Worm (Caenorhabditis elegans) whole organism, L4 larva: ENCODE results near the gene rgs-5.

ENCODE experiments used
- D1046.2 ChIP-seq: fragments of 200-800 bp; sonication (Bioruptor generic); IDR thresholded peaks from 2 replicates; pipeline ENCODE4 v1.3.6; 2022; ENCODE audit warnings: missing genetic modification characterization, missing compliant biosample characterization
- F10B5.3 ChIP-seq: sonication (generic microtip); optimal IDR thresholded peaks from 2 replicates; lab custom pipeline; 2016; ENCODE audit warnings: mild to moderate bottlenecking, missing genetic modification characterization, missing compliant biosample characterization
- F44E2.7 ChIP-seq: fragments of 200-800 bp; sonication (Bioruptor generic); IDR thresholded peaks from 2 replicates; pipeline ENCODE4 v2.1.2; 2022; ENCODE audit warnings: missing genetic modification characterization, missing compliant biosample characterization
- F49E8.2 ChIP-seq: sonication (generic microtip); optimal IDR thresholded peaks from 2 replicates; lab custom pipeline; 2016; ENCODE audit warnings: missing compliant biosample characterization, mild to moderate bottlenecking, missing genetic modification characterization, borderline replicate concordance
- T26A8.4 ChIP-seq: fragments of 200-800 bp; sonication (Bioruptor generic); IDR thresholded peaks from 2 replicates; pipeline ENCODE4 v1.3.6; 2022; ENCODE audit warnings: missing genetic modification characterization, missing compliant biosample characterization
- Y48G9A.11 ChIP-seq: fragments of 200-800 bp; sonication (Bioruptor generic); IDR thresholded peaks from 2 replicates; pipeline ENCODE4 v1.3.6; 2022; ENCODE audit warnings: missing genetic modification reagents, missing genetic modification characterization, missing compliant biosample characterization
- Y5F2A.4 ChIP-seq: fragments of 200-800 bp; sonication (Bioruptor generic); optimal IDR thresholded peaks from 2 replicates; lab custom pipeline; 2018; ENCODE audit warnings: mild to moderate bottlenecking, missing genetic modification characterization, missing compliant biosample characterization
- ZK337.2 ChIP-seq: fragments of 200-800 bp; sonication (Bioruptor generic); IDR thresholded peaks from 2 replicates; pipeline ENCODE4 v1.3.6; 2022; ENCODE audit warnings: missing genetic modification reagents, missing genetic modification characterization, missing compliant biosample characterization
- aly-2 ChIP-seq: sonication (generic microtip); optimal IDR thresholded peaks from 2 replicates; lab custom pipeline; 2018; ENCODE audit warnings: missing biosample characterization, missing genetic modification characterization
- ama-1 ChIP-seq: fragments of 150-350 bp; optimal IDR thresholded peaks from 2 replicates; lab custom pipeline; 2014; ENCODE audit warnings: inconsistent platforms, mixed read lengths
- arid-1 ChIP-seq: fragments of 200-800 bp; sonication (Bioruptor generic); conservative IDR thresholded peaks from 2 replicates; pipeline ENCODE4 v1.3.6; 2022; ENCODE audit warnings: missing genetic modification reagents, missing genetic modification characterization, missing compliant biosample characterization
- ceh-62 ChIP-seq: sonication (generic microtip); optimal IDR thresholded peaks from 2 replicates; lab custom pipeline; 2017; ENCODE audit warnings: missing biosample characterization, missing genetic modification characterization
- ces-1 ChIP-seq: fragments of 150-350 bp; sonication (generic microtip); optimal IDR thresholded peaks from 4 replicates; lab custom pipeline; 2014; ENCODE audit warnings: missing biosample characterization, missing genetic modification reagents, missing genetic modification characterization
- ctbp-1 ChIP-seq: fragments of 200-800 bp; sonication (Bioruptor generic); IDR thresholded peaks from 2 replicates; pipeline ENCODE4 v1.3.6; 2022; ENCODE audit warnings: missing genetic modification reagents, missing genetic modification characterization, missing compliant biosample characterization
- daf-19 ChIP-seq: fragments of 200-800 bp; sonication (Bioruptor generic); conservative IDR thresholded peaks from 2 replicates; pipeline ENCODE4 v1.3.6; 2022; ENCODE audit warnings: missing genetic modification characterization, missing compliant biosample characterization
- dmd-9 ChIP-seq: fragments of 200-800 bp; sonication (Bioruptor generic); IDR thresholded peaks from 2 replicates; pipeline ENCODE4 v1.3.6; 2022; ENCODE audit warnings: missing genetic modification reagents, missing genetic modification characterization, missing compliant biosample characterization
- duxl-1 ChIP-seq: sonication (generic microtip); optimal IDR thresholded peaks from 2 replicates; lab custom pipeline; 2016; ENCODE audit warnings: mild to moderate bottlenecking, missing genetic modification characterization, moderate library complexity, missing compliant biosample characterization; ENCODE audit not compliant: poor library complexity
- dve-1 ChIP-seq: sonication (generic microtip); optimal IDR thresholded peaks from 2 replicates; lab custom pipeline; 2017; ENCODE audit warnings: antibody characterized with exemption, mild to moderate bottlenecking, missing genetic modification characterization, missing compliant biosample characterization; ENCODE audit not compliant: insufficient read depth
- fkh-10 ChIP-seq: fragments of 150-350 bp; optimal IDR thresholded peaks from 2 replicates; lab custom pipeline; 2014; ENCODE audit warnings: missing biosample characterization, missing genetic modification reagents, missing genetic modification characterization
- fos-1 ChIP-seq: fragments of 150-350 bp; optimal IDR thresholded peaks from 2 replicates; lab custom pipeline; 2014; ENCODE audit warnings: missing biosample characterization, missing genetic modification characterization
- gei-8 ChIP-seq: fragments of 200-800 bp; sonication (Bioruptor generic); optimal IDR thresholded peaks from 2 replicates; lab custom pipeline; 2018; ENCODE audit warnings: mild to moderate bottlenecking, missing genetic modification characterization, missing compliant biosample characterization
- hlh-11 ChIP-seq: fragments of 200-800 bp; sonication (Bioruptor generic); optimal IDR thresholded peaks from 2 replicates; lab custom pipeline; 2018; ENCODE audit warnings: mild to moderate bottlenecking, missing genetic modification characterization, missing compliant biosample characterization
- hmg-1.1 ChIP-seq: fragments of 200-800 bp; sonication (Bioruptor generic); IDR thresholded peaks from 2 replicates; pipeline ENCODE4 v1.3.6; 2022; ENCODE audit warnings: missing genetic modification reagents, missing genetic modification characterization, missing compliant biosample characterization
- lin-1 ChIP-seq: fragments of 200-800 bp; sonication (Bioruptor generic); IDR thresholded peaks from 2 replicates; pipeline ENCODE4 v1.3.6; 2022; ENCODE audit warnings: missing genetic modification reagents, missing genetic modification characterization, missing compliant biosample characterization
- lin-15B ChIP-seq: fragments of 150-350 bp; sonication (generic microtip); optimal IDR thresholded peaks from 3 replicates; lab custom pipeline; 2014; ENCODE audit warnings: missing biosample characterization, missing genetic modification characterization
- lin-39 ChIP-seq: fragments of 150-350 bp; optimal IDR thresholded peaks from 2 replicates; lab custom pipeline; 2014; ENCODE audit warnings: missing biosample characterization, missing genetic modification reagents, missing genetic modification characterization
- lir-3 ChIP-seq: sonication (generic microtip); optimal IDR thresholded peaks from 2 replicates; lab custom pipeline; 2016; ENCODE audit warnings: mild to moderate bottlenecking, missing genetic modification characterization, missing compliant biosample characterization
- mdl-1 ChIP-seq, 2 experiments: fragments of 150-350 bp in 1 of 2; sonication (generic microtip) in 1 of 2; optimal IDR thresholded peaks; 2 replicates each; lab custom pipeline; 2014 to 2017; ENCODE audit warnings: missing biosample characterization in 2 of 2, missing genetic modification characterization in 2 of 2
- mdt-29 ChIP-seq: fragments of 200-800 bp; sonication (Bioruptor generic); IDR thresholded peaks from 2 replicates; pipeline ENCODE4 v1.3.6; 2022; ENCODE audit warnings: missing genetic modification reagents, missing genetic modification characterization, missing compliant biosample characterization
- mxl-2 ChIP-seq: fragments of 200-800 bp; sonication (Bioruptor generic); conservative IDR thresholded peaks from 2 replicates; pipeline ENCODE4 v1.3.6; 2022; ENCODE audit warnings: missing genetic modification reagents, missing genetic modification characterization, missing compliant biosample characterization
- nhr-102 ChIP-seq: sonication (generic microtip); optimal IDR thresholded peaks from 2 replicates; lab custom pipeline; 2016; ENCODE audit warnings: mild to moderate bottlenecking, missing genetic modification characterization, moderate library complexity, missing compliant biosample characterization
- nhr-11 ChIP-seq: fragments of 150-350 bp; optimal IDR thresholded peaks from 2 replicates; lab custom pipeline; 2014; ENCODE audit warnings: missing biosample characterization, missing genetic modification characterization
- nhr-237 ChIP-seq: sonication (generic microtip); optimal IDR thresholded peaks from 2 replicates; lab custom pipeline; 2017; ENCODE audit warnings: missing biosample characterization, missing genetic modification characterization
- nhr-25 ChIP-seq: sonication (generic microtip); optimal IDR thresholded peaks from 2 replicates; lab custom pipeline; 2017; ENCODE audit warnings: missing genetic modification characterization, mild to moderate bottlenecking, missing compliant biosample characterization, antibody characterized with exemption, moderate library complexity, borderline replicate concordance; ENCODE audit not compliant: insufficient read depth
- nhr-42 ChIP-seq: fragments of 200-800 bp; sonication (Bioruptor generic); IDR thresholded peaks from 2 replicates; pipeline ENCODE4 v1.3.6; 2022; ENCODE audit warnings: missing genetic modification characterization, missing compliant biosample characterization
- nhr-6 ChIP-seq: fragments of 150-350 bp; optimal IDR thresholded peaks from 2 replicates; lab custom pipeline; 2014; ENCODE audit warnings: missing biosample characterization, missing genetic modification characterization
- nhr-76 ChIP-seq: fragments of 150-350 bp; optimal IDR thresholded peaks from 2 replicates; lab custom pipeline; 2014; ENCODE audit warnings: missing biosample characterization, missing genetic modification characterization
- pqm-1 ChIP-seq: sonication (generic microtip); optimal IDR thresholded peaks from 2 replicates; lab custom pipeline; 2017; ENCODE audit warnings: missing biosample characterization, missing genetic modification characterization
- rbr-2 ChIP-seq: sonication (generic microtip); optimal IDR thresholded peaks from 2 replicates; lab custom pipeline; 2016; ENCODE audit warnings: missing genotype, missing genetic modification characterization, missing compliant biosample characterization
- saeg-2 ChIP-seq: fragments of 200-800 bp; sonication (Bioruptor generic); IDR thresholded peaks from 2 replicates; pipeline ENCODE4 v1.3.6; 2022; ENCODE audit warnings: missing genetic modification reagents, missing genetic modification characterization, missing compliant biosample characterization
- skn-1 ChIP-seq: fragments of 150-350 bp; optimal IDR thresholded peaks from 2 replicates; lab custom pipeline; 2014; ENCODE audit warnings: missing biosample characterization, missing genetic modification characterization
- snpc-1.2 ChIP-seq: fragments of 200-800 bp; sonication (Bioruptor generic); IDR thresholded peaks from 2 replicates; pipeline ENCODE4 v1.3.6; 2022; ENCODE audit warnings: missing genetic modification reagents, missing genetic modification characterization, missing compliant biosample characterization
- snpc-4 ChIP-seq: fragments of 150-350 bp; optimal IDR thresholded peaks from 2 replicates; lab custom pipeline; 2014; ENCODE audit warnings: missing biosample characterization, missing genetic modification characterization
- spr-1 ChIP-seq: sonication (generic microtip); optimal IDR thresholded peaks from 2 replicates; lab custom pipeline; 2016; ENCODE audit warnings: mild to moderate bottlenecking, missing genetic modification characterization, missing compliant biosample characterization
- tra-1 ChIP-seq: fragments of 200-800 bp; sonication (Bioruptor generic); IDR thresholded peaks from 2 replicates; pipeline ENCODE4 v1.3.6; 2022; ENCODE audit warnings: missing genetic modification reagents, missing genetic modification characterization, missing compliant biosample characterization
- unc-130 ChIP-seq: sonication (generic microtip); optimal IDR thresholded peaks from 2 replicates; lab custom pipeline; 2016; ENCODE audit warnings: missing genetic modification reagents, missing genetic modification characterization, missing compliant biosample characterization
- ztf-11 ChIP-seq: fragments of 150-350 bp; optimal IDR thresholded peaks from 2 replicates; lab custom pipeline; 2014; ENCODE audit warnings: missing biosample characterization, missing genetic modification characterization

The rgs-5 gene

DNA sequence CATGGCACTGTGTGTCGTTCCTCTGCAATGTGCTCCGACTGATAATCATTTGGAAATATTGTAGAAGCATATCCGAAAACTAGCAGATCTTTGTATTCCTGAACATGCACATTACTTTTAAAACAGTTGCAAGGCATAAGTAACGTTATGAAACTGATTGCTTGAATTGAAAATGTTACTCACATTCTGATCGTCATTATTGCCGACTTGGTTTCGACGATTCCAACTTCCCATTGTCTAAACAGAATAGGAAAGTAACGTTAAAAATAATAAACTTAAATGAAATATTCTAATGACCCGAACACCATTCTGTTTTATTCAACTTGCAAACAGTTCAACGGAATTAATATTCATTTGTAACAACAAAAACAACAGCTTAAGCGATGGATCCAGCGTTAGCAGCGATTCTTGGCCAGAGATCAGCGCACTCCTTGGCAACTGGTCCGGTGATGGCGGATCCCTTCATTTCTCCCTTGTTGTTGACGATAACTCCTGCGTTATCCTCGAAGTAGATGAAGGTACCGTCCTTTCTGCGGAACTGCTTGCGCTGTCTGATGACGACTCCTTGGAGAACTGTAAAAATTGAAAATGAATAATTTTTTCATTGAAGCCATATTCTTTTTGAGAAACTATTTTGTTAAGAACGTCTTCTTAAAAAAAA lies 7.0 kb downstream of the rgs-5 start, which contains the start of gene swp-1 (continued):
- TF ChIP-seq ZK337.2 (GFP tag; lab: Robert Waterston, UW) (no peak), Y5F2A.4 (GFP tag; lab: Kevin White, UChicago) (no peak), ctbp-1 (GFP tag; lab: Robert Waterston, UW) (peak; percentile 35; the same call in 1 of the 2 replicates), pqm-1 (tag; lab: Kevin White, UChicago) (no peak), nhr-25 (tag; lab: Kevin White, UChicago) (no peak), lin-39 (tag; lab: Kevin White, UChicago) (no peak), snpc-4 (tag; lab: Kevin White, UChicago) (no peak), F49E8.2 (tag; lab: Kevin White, UChicago) (peak; percentile 70), aly-2 (tag; lab: Kevin White, UChicago) (no peak), unc-130 (GFP tag; lab: Kevin White, UChicago) (peak; percentile 5)

DNA sequence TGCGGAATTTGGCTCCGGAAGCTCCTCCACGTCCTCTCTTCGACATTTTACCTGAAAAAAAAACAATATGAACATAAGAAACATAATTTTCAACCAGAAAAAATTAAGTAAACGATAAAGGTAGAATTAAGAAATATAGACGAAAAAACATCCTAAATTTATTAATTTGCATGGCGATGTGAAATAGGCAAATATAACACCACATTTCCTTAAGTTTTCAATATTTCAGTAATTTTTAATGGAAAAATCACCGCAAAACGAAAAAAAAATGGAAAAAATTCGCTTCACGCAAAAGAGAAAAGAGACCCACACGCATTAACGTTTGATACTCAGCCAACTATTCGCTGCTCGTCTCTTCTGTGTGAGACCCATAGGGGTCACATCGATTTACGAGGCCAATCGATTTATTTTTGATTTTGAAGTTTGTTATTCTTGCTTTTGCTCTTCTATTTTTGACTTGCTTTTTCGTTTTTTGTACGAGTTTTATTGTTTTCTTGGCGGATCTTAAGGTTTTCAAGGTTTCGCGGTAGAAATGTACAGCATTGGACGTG lies 7.8 kb downstream of the rgs-5 start, which contains the start of gene rpl-23:
Gene rpl-23, minus strand, starts transcription at position 51 of the 551 bp plus-strand sequence.
- TF ChIP-seq ama-1 (lab: Kevin White, UChicago) (peak; percentile 77), unc-130 (GFP tag; lab: Kevin White, UChicago) (peak; percentile 56), arid-1 (GFP tag; lab: Robert Waterston, UW) (peak; percentile 74; the same call in 1 of the 2 replicates), nhr-6 (peak; percentile 73), gei-8 (GFP tag; lab: Kevin White, UChicago) (no peak), nhr-42 (GFP tag; lab: Robert Waterston, UW) (no peak), F44E2.7 (GFP tag; lab: Robert Waterston, UW) (no peak), hlh-11 (tag; lab: Kevin White, UChicago) (peak; percentile 77), F10B5.3 (tag; lab: Kevin White, UChicago) (no peak), aly-2 (tag; lab: Kevin White, UChicago) (no peak), Y5F2A.4 (GFP tag; lab: Kevin White, UChicago) (no peak), daf-19 (GFP tag; lab: Robert Waterston, UW) (no peak), dve-1 (peak; percentile 94), tra-1 (GFP tag; lab: Robert Waterston, UW) (peak; percentile 65; the same call in 1 of the 2 replicates), lin-15B (tag; lab: Kevin White, UChicago) (no peak), lin-39 (tag; lab: Kevin White, UChicago) (no peak), lin-1 (no peak), nhr-76 (tag; lab: Kevin White, UChicago) (no peak), saeg-2 (GFP tag; lab: Robert Waterston, UW) (0 out of 2 replicates have a peak, but pooled peaks have one; percentile 14), skn-1 (tag; lab: Kevin White, UChicago) (no peak), spr-1 (tag; lab: Kevin White, UChicago) (peak; percentile 15), snpc-1.2 (GFP tag; lab: Robert Waterston, UW) (no peak), dmd-9 (GFP tag; lab: Robert Waterston, UW) (no peak), mdt-29 (GFP tag; lab: Robert Waterston, UW) (no peak), nhr-237 (tag; lab: Kevin White, UChicago) (no peak), fkh-10 (GFP tag; lab: Kevin White, UChicago) (peak; percentile 54), rbr-2 (peak; percentile 83), ztf-11 (tag; lab: Kevin White, UChicago) (no peak), F49E8.2 (tag; lab: Kevin White, UChicago) (no peak), duxl-1 (tag; lab: Kevin White, UChicago) (no peak), mdl-1 (tag; optimal IDR thresholded peaks at IDR 0.05; lab: Kevin White, UChicago) (peak in 1 of 2 experiments; percentile 71), Y48G9A.11 (GFP tag; lab: Robert Waterston, UW) (peak; percentile 35; the same call in 1 of the 2 replicates), T26A8.4 (GFP tag; lab: Robert Waterston, UW) (peak; percentile 84), nhr-11 (peak; percentile 96), hmg-1.1 (GFP tag; lab: Robert Waterston, UW) (peak; percentile 77), ces-1 (peak; percentile 63), ceh-62 (tag; lab: Kevin White, UChicago) (no peak), lir-3 (tag; lab: Kevin White, UChicago) (no peak), mxl-2 (GFP tag; lab: Robert Waterston, UW) (no peak), D1046.2 (GFP tag; lab: Robert Waterston, UW) (no peak), nhr-102 (tag; lab: Kevin White, UChicago) (peak; percentile 52), fos-1 (tag; lab: Kevin White, UChicago) (no peak)
